Fruit fly (Drosophila melanogaster): ENCODE results near the gene CG5966.

DNA sequence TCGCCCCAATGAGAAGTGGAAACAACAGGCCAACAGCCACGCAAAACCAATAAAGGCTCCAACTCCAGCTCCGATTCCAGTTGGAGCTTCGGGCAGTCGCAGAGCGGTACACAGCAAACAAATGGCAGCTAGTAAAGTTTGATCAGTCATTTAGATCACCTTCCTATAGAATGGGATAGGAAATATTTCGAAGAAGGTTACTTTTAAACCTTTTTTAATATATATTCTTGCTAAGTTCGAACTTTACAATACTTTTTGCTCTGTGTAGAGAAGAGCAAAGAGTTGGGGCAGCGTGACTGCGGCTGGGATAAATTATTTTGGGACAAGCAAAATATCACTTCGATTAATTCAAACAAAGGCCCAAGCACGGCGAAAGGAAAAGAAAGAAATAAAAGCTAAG, 31.7 kb downstream of the CG5966 start:
- TF ChIP-seq usp (GFP tag; optimal IDR thresholded peaks at IDR 0.05) (no peak), CG8478 (optimal IDR thresholded peaks at IDR 0.05) (no peak), Dll (optimal IDR thresholded peaks at IDR 0.05) (no peak), psq (optimal IDR thresholded peaks at IDR 0.05) (no peak), pan (optimal IDR thresholded peaks at IDR 0.05) (no peak)
